Fruit fly (Drosophila melanogaster) whole organism, embryonic: ENCODE measurements around the gene dls.

Source experiments
- Aef1 ChIP-seq: fragments of 200-800 bp; sonication (Bioruptor generic); IDR thresholded peaks from 3 replicates; pipeline ENCODE4 v1.3.6; 2022; ENCODE audit warnings: missing biosample characterization, missing genetic modification characterization
- Bdp1 ChIP-seq: fragments of 200-800 bp; sonication (Bioruptor generic); optimal IDR thresholded peaks from 3 replicates; lab custom pipeline; 2016; ENCODE audit warnings: missing biosample characterization, missing genetic modification characterization
- CG1024 ChIP-seq: fragments of 200-800 bp; sonication (Bioruptor generic); IDR thresholded peaks from 2 replicates; pipeline ENCODE4 v1.3.6; 2022; ENCODE audit warnings: missing biosample characterization, missing genetic modification characterization
- CG10431 ChIP-seq: fragments of 200-800 bp; sonication (Bioruptor generic); optimal IDR thresholded peaks from 3 replicates; lab custom pipeline; 2018; ENCODE audit warnings: missing biosample characterization, mild to moderate bottlenecking, missing genetic modification characterization
- CG11560 ChIP-seq: fragments of 200-800 bp; sonication (Bioruptor generic); IDR thresholded peaks from 3 replicates; pipeline ENCODE4 v1.3.6; 2022; ENCODE audit warnings: missing biosample characterization, missing genetic modification characterization
- CG12744 ChIP-seq: fragments of 200-800 bp; sonication (Bioruptor generic); optimal IDR thresholded peaks from 2 replicates; lab custom pipeline; 2016; ENCODE audit warnings: missing biosample characterization, missing genetic modification characterization
- CG12942 ChIP-seq: fragments of 200-800 bp; sonication (Bioruptor generic); optimal IDR thresholded peaks from 3 replicates; lab custom pipeline; 2016; ENCODE audit warnings: missing biosample characterization, missing genetic modification characterization
- CG14014 ChIP-seq: fragments of 200-800 bp; sonication (Bioruptor generic); IDR thresholded peaks from 2 replicates; pipeline ENCODE4 v1.3.6; 2022; ENCODE audit warnings: missing biosample characterization, missing genetic modification characterization
- CG15011 ChIP-seq: fragments of 200-800 bp; sonication (Bioruptor generic); optimal IDR thresholded peaks from 3 replicates; lab custom pipeline; 2018; ENCODE audit warnings: missing biosample characterization, mild to moderate bottlenecking, missing genetic modification characterization
- CG17361 ChIP-seq: fragments of 200-800 bp; sonication (Bioruptor generic); IDR thresholded peaks from 3 replicates; pipeline ENCODE4 v1.3.6; 2022; ENCODE audit warnings: missing biosample characterization, missing genetic modification characterization
- CG30020 ChIP-seq: fragments of 200-800 bp; optimal IDR thresholded peaks from 2 replicates; lab custom pipeline; 2019; ENCODE audit warnings: missing biosample characterization, mild to moderate bottlenecking, missing genetic modification characterization, moderate library complexity
- CG3726 ChIP-seq: fragments of 200-800 bp; sonication (Bioruptor generic); IDR thresholded peaks from 3 replicates; pipeline ENCODE4, ENCODE4 v1.3.6; 2022; ENCODE audit warnings: missing biosample characterization, missing genetic modification characterization
- CG4424 ChIP-seq: fragments of 200-800 bp; sonication (Bioruptor generic); optimal IDR thresholded peaks from 3 replicates; lab custom pipeline; 2016; ENCODE audit warnings: missing biosample characterization, missing genetic modification characterization
- CG6683 ChIP-seq: fragments of 200-800 bp; sonication (Bioruptor generic); optimal IDR thresholded peaks from 2 replicates; lab custom pipeline; 2017; ENCODE audit warnings: missing biosample characterization, mild to moderate bottlenecking, missing genetic modification characterization, missing genetic modification reagents
- CG6689 ChIP-seq: fragments of 200-800 bp; sonication (Bioruptor generic); IDR thresholded peaks from 2 replicates; pipeline ENCODE4 v1.3.6; 2022; ENCODE audit warnings: missing biosample characterization, missing genetic modification characterization
- CG7372 ChIP-seq: fragments of 200-800 bp; sonication (Bioruptor generic); IDR thresholded peaks from 2 replicates; pipeline ENCODE4 v1.3.6; 2022; ENCODE audit warnings: missing biosample characterization, missing genetic modification characterization
- CG7839 ChIP-seq: fragments of 200-800 bp; sonication (Bioruptor generic); optimal IDR thresholded peaks from 3 replicates; lab custom pipeline; 2018; ENCODE audit warnings: missing biosample characterization, mild to moderate bottlenecking, missing genetic modification characterization, moderate library complexity
- CG7928 ChIP-seq: fragments of 200-800 bp; sonication (Bioruptor generic); optimal IDR thresholded peaks from 2 replicates; lab custom pipeline; 2017; ENCODE audit warnings: missing biosample characterization, mild to moderate bottlenecking, missing genetic modification characterization
- CG7987 ChIP-seq: fragments of 200-800 bp; sonication (Bioruptor generic); optimal IDR thresholded peaks from 2 replicates; lab custom pipeline; 2018; ENCODE audit warnings: missing biosample characterization, mild to moderate bottlenecking, missing genetic modification characterization, moderate library complexity
- CG9215 ChIP-seq: fragments of 200-800 bp; sonication (Bioruptor generic); IDR thresholded peaks from 2 replicates; pipeline ENCODE4 v1.3.6; 2022; ENCODE audit warnings: missing biosample characterization, missing genetic modification characterization
- CG9817 ChIP-seq: fragments of 200-800 bp; sonication (Bioruptor generic); optimal IDR thresholded peaks from 2 replicates; lab custom pipeline; 2018; ENCODE audit warnings: missing biosample characterization, mild to moderate bottlenecking, missing genetic modification characterization, moderate library complexity
- D ChIP-seq, 2 experiments: fragments of 200-800 bp in 1 of 2; fragments of >200 bp in 1 of 2; sonication (Bioruptor generic) in 1 of 2; optimal IDR thresholded peaks; 2 replicates in 1 of 2; 3 replicates in 1 of 2; lab custom pipeline; 2017; ENCODE audit warnings: mild to moderate bottlenecking in 1 of 2, missing biosample characterization in 1 of 2, missing genetic modification characterization in 1 of 2, missing genetic modification reagents in 1 of 2
- Dp ChIP-seq: fragments of 200-800 bp; sonication (Bioruptor generic); optimal IDR thresholded peaks from 2 replicates; lab custom pipeline; 2018; ENCODE audit warnings: missing biosample characterization, mild to moderate bottlenecking, missing genetic modification characterization, moderate library complexity
- E2f1 ChIP-seq: fragments of 200-800 bp; sonication (Bioruptor generic); IDR thresholded peaks from 2 replicates; pipeline ENCODE4 v1.3.6; 2022; ENCODE audit warnings: missing biosample characterization, missing genetic modification characterization
- Hmx ChIP-seq: fragments of 200-800 bp; sonication (Bioruptor generic); optimal IDR thresholded peaks from 2 replicates; lab custom pipeline; 2016; ENCODE audit warnings: missing biosample characterization, missing genetic modification characterization
- Hr78 ChIP-seq, 2 experiments: fragments of 200-800 bp in 1 of 2; fragments of >200 bp in 1 of 2; sonication (Bioruptor generic) in 1 of 2; optimal IDR thresholded peaks; 2 replicates each; lab custom pipeline; 2017 to 2019; ENCODE audit warnings: missing biosample characterization in 2 of 2, missing genetic modification characterization in 2 of 2, mild to moderate bottlenecking in 1 of 2, moderate library complexity in 1 of 2
- Hsf ChIP-seq: fragments of 200-800 bp; sonication (Bioruptor generic); optimal IDR thresholded peaks from 3 replicates; lab custom pipeline; 2016; ENCODE audit warnings: missing biosample characterization, missing genetic modification characterization
- MBD-R2 ChIP-seq: fragments of 200-800 bp; sonication (Bioruptor generic); IDR thresholded peaks from 2 replicates; pipeline ENCODE4 v1.3.6; 2022; ENCODE audit warnings: missing biosample characterization, missing genetic modification characterization
- Med ChIP-seq: fragments of 200-800 bp; sonication (Bioruptor generic); peaks from one replicate; lab custom pipeline; 2016; ENCODE audit warnings: missing biosample characterization, missing genetic modification characterization, mild to moderate bottlenecking, inconsistent platforms, moderate library complexity
- NC2β ChIP-seq: fragments of 200-800 bp; sonication (Bioruptor generic); optimal IDR thresholded peaks from 2 replicates; lab custom pipeline; 2016; ENCODE audit warnings: missing biosample characterization, missing genetic modification characterization
- Sox100B ChIP-seq: fragments of 200-800 bp; sonication (Bioruptor generic); optimal IDR thresholded peaks from 3 replicates; lab custom pipeline; 2018; ENCODE audit warnings: missing biosample characterization, mild to moderate bottlenecking, missing genetic modification characterization
- Ssrp ChIP-seq: fragments of 200-800 bp; sonication (Bioruptor generic); optimal IDR thresholded peaks from 2 replicates; lab custom pipeline; 2018; ENCODE audit warnings: missing biosample characterization, mild to moderate bottlenecking, missing genetic modification characterization, moderate library complexity
- YL-1 ChIP-seq: fragments of 200-800 bp; sonication (Bioruptor generic); optimal IDR thresholded peaks from 3 replicates; lab custom pipeline; 2017; ENCODE audit warnings: missing biosample characterization, mild to moderate bottlenecking, missing genetic modification characterization
- ab ChIP-seq: fragments of 200-800 bp; sonication (Bioruptor generic); optimal IDR thresholded peaks from 2 replicates; lab custom pipeline; 2016; ENCODE audit warnings: missing biosample characterization, missing genetic modification characterization
- btn ChIP-seq: fragments of 200-800 bp; sonication (Bioruptor generic); optimal IDR thresholded peaks from 2 replicates; lab custom pipeline; 2016; ENCODE audit warnings: missing biosample characterization, missing genetic modification characterization
- chn ChIP-seq: fragments of 200-800 bp; sonication (Bioruptor generic); optimal IDR thresholded peaks from 2 replicates; lab custom pipeline; 2016; ENCODE audit warnings: missing biosample characterization, missing genetic modification characterization
- da ChIP-seq: fragments of 200-800 bp; sonication (Bioruptor generic); optimal IDR thresholded peaks from 2 replicates; lab custom pipeline; 2016; ENCODE audit warnings: missing biosample characterization, missing genetic modification characterization
- ewg ChIP-seq: fragments of 200-800 bp; sonication (Bioruptor generic); optimal IDR thresholded peaks from 3 replicates; lab custom pipeline; 2017; ENCODE audit warnings: mild to moderate bottlenecking, missing biosample characterization, missing genetic modification reagents, missing genetic modification characterization
- gt ChIP-seq: fragments of 200-800 bp; sonication (Bioruptor generic); IDR thresholded peaks from 2 replicates; pipeline ENCODE4 v1.3.6; 2022; ENCODE audit warnings: missing biosample characterization, missing genetic modification characterization
- h ChIP-seq: fragments of >200 bp; optimal IDR thresholded peaks from 2 replicates; lab custom pipeline; 2017
- jigr1 ChIP-seq: fragments of 200-800 bp; sonication (Bioruptor generic); IDR thresholded peaks from 3 replicates; pipeline ENCODE4 v1.3.6; 2022; ENCODE audit warnings: missing biosample characterization, missing genetic modification characterization
- ken ChIP-seq: fragments of 200-800 bp; sonication (Bioruptor generic); IDR thresholded peaks from 3 replicates; pipeline ENCODE4 v1.3.6; 2022; ENCODE audit warnings: missing biosample characterization, missing genetic modification characterization
- nau ChIP-seq: fragments of 200-800 bp; sonication (Bioruptor generic); optimal IDR thresholded peaks from 3 replicates; lab custom pipeline; 2017; ENCODE audit warnings: missing biosample characterization, mild to moderate bottlenecking, missing genetic modification characterization, missing genetic modification reagents
- nom ChIP-seq: fragments of 200-800 bp; sonication (Bioruptor generic); optimal IDR thresholded peaks from 2 replicates; lab custom pipeline; 2017; ENCODE audit warnings: missing biosample characterization, missing genetic modification characterization, mild to moderate bottlenecking, moderate library complexity, missing genetic modification reagents
- otp ChIP-seq: fragments of 200-800 bp; sonication (Bioruptor generic); IDR thresholded peaks from 3 replicates; pipeline ENCODE4, ENCODE4 v1.3.6; 2022; ENCODE audit warnings: missing biosample characterization, missing genetic modification characterization
- ro ChIP-seq: fragments of 200-800 bp; sonication (Bioruptor generic); IDR thresholded peaks from 2 replicates; pipeline ENCODE4 v1.3.6; 2022; ENCODE audit warnings: missing biosample characterization, missing genetic modification characterization
- ssp ChIP-seq: fragments of 200-800 bp; sonication (Bioruptor generic); IDR thresholded peaks from 2 replicates; pipeline ENCODE4 v1.3.6; 2022; ENCODE audit warnings: missing biosample characterization, missing genetic modification characterization
- stc ChIP-seq: fragments of 200-800 bp; sonication (Bioruptor generic); IDR thresholded peaks from 2 replicates; pipeline ENCODE4 v1.3.6; 2022; ENCODE audit warnings: missing biosample characterization, missing genetic modification characterization
- wdn ChIP-seq: fragments of 200-800 bp; sonication (Bioruptor generic); IDR thresholded peaks from 2 replicates; pipeline ENCODE4 v1.3.6; 2022; ENCODE audit warnings: missing biosample characterization, missing genetic modification characterization

The dls gene

DNA sequence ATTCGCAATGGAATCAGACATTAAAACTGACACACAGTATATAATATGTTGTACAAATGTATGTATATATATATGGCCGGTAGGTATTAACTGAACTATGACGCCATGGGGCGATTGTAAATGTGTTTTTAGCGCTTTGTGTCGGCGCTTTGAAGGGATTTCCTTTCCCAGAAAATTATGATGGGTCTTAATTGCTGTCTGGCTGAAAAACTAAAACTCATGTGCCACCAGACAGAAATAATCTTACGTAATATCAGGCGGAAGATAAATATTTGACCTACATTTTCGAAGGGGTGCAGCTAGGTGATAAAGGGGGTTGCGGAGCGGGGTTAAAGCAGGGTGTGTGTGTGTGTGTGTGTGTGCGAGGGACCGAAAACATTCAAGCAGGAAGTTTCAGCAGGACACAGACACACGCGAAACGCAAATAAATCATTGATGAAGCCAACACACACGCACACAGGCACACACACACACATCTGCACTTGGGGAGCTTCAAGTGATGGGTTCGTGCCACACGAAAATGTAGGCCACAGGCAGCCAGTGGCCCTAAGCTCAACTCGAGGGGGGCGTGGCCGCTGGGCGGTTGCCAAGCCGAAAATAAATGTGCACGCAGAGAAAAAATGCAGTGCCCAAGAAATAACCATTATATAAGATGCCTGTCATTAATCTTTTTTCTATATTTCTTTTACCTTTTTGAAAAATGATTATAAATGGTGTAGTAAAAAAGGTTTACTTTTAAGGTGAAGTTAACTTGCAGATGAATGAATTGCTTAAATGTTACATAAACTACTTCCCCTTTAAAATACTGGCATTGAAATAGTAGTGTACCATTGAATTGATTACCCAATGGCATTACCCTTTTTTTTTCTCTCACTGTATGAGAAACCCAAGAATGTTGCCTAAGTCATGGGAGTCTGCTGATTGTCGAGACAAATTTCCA is 43.6 kb upstream of the dls start (continued):
- TF ChIP-seq CG12744 (GFP tag; lab: Kevin White, UChicago) = peak; percentile 16
- peak; percentile 2 for TF ChIP-seq CG15011
- no peak for TF ChIP-seq otp (GFP tag; lab: Robert Waterston, UW)
- TF ChIP-seq Med (GFP tag; lab: Kevin White, UChicago) = peak; percentile 82
- no peak for TF ChIP-seq NC2β (GFP tag; lab: Kevin White, UChicago)
- TF ChIP-seq ewg = peak; percentile 22
- TF ChIP-seq CG1024 = no peak
- TF ChIP-seq Bdp1 (GFP tag; lab: Kevin White, UChicago) = peak; percentile 20
- TF ChIP-seq gt (GFP tag; lab: Robert Waterston, UW) = no peak
- no peak for TF ChIP-seq CG7372 (GFP tag; lab: Robert Waterston, UW)
- peak; percentile 47 for TF ChIP-seq chn
- no peak for TF ChIP-seq MBD-R2 (GFP tag; lab: Robert Waterston, UW)
- TF ChIP-seq h (lab: Kevin White, UChicago) = no peak
- no peak for TF ChIP-seq CG10431 (GFP tag; lab: Kevin White, UChicago)
- peak; percentile 23 for TF ChIP-seq CG12942
- TF ChIP-seq CG17361 = peak; percentile 40; the same call in 2 of the 3 replicates
- no peak for TF ChIP-seq YL-1
- no peak for TF ChIP-seq CG30020
- TF ChIP-seq nom = no peak
- no peak for TF ChIP-seq ab (GFP tag; lab: Kevin White, UChicago)
- TF ChIP-seq CG7839 (tag; lab: Kevin White, UChicago) = peak; percentile 74
- peak; percentile 10 for TF ChIP-seq CG6683 (GFP tag; lab: Kevin White, UChicago)
- no peak for TF ChIP-seq wdn
- TF ChIP-seq Sox100B = peak; percentile 51
- TF ChIP-seq ken (GFP tag; lab: Robert Waterston, UW) = no peak
- TF ChIP-seq ssp (GFP tag; lab: Robert Waterston, UW) = peak; percentile 32; the same call in 1 of the 2 replicates
- TF ChIP-seq CG7928 (GFP tag; lab: Kevin White, UChicago) = no peak
- peak; percentile 53 for TF ChIP-seq CG4424
- no peak for TF ChIP-seq CG14014 (GFP tag; lab: Robert Waterston, UW)
- no peak for TF ChIP-seq da
- TF ChIP-seq CG11560 = no peak
- TF ChIP-seq jigr1 (GFP tag; lab: Robert Waterston, UW) = peak; percentile 51; the same call in 1 of the 3 replicates
- no peak for TF ChIP-seq stc
- TF ChIP-seq Hmx (GFP tag; lab: Kevin White, UChicago) = no peak
- TF ChIP-seq CG9817 (tag; lab: Kevin White, UChicago) = peak; percentile 38
- no peak for TF ChIP-seq CG3726 (GFP tag; lab: Robert Waterston, UW)
- TF ChIP-seq btn (GFP tag; lab: Kevin White, UChicago) = peak; percentile 20
- peak; percentile 62 for TF ChIP-seq Ssrp
- TF ChIP-seq CG9215 (GFP tag; lab: Robert Waterston, UW) = no peak
- peak; percentile 49 for TF ChIP-seq Hsf
- no peak for TF ChIP-seq E2f1 (GFP tag; lab: Robert Waterston, UW)
- TF ChIP-seq D (optimal IDR thresholded peaks at IDR 0.05; lab: Kevin White, UChicago) = no peak
- peak; percentile 30 for TF ChIP-seq D (GFP tag; optimal IDR thresholded peaks at IDR 0.05; lab: Kevin White, UChicago)
- TF ChIP-seq nau = peak; percentile 12
- TF ChIP-seq Dp = no peak
- no peak for TF ChIP-seq Hr78 (GFP tag; optimal IDR thresholded peaks at IDR 0.05; lab: Kevin White, UChicago)
- peak; percentile 65 for TF ChIP-seq CG6689 (GFP tag; lab: Robert Waterston, UW)
- no peak for TF ChIP-seq CG7987 (GFP tag; lab: Kevin White, UChicago)
- no peak for TF ChIP-seq ro
- no peak; the same call in 2 of the 3 replicates for TF ChIP-seq Aef1 (GFP tag; lab: Robert Waterston, UW)
